Fruit fly (Drosophila melanogaster): ENCODE data around the gene Drsl1.

DNA sequence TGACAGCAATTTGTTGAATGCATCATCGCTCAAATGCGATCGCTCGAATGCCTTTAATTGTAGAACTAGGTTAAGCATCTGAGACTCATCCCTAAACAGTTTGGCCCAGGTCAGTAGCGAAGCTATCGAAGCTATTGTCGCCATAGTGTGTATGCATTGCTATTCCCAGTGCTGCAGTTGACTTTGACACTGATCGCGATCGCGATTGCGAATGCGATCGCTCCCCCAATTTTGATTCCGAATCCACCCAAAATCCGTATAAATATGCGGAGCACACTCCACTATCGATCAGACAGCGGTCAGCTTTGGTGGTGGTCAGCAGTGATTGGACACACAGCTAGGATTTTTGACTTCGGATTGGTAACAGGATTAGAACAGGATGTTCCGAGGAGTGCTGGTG is 5.8 kb downstream of the Drsl1 start, which contains the start of gene CG14961:
- TF ChIP-seq Snoo (tag; optimal IDR thresholded peaks at IDR 0.05) (no peak), CG15710 (tag; optimal IDR thresholded peaks at IDR 0.05) (no peak), EcR (GFP tag; optimal IDR thresholded peaks at IDR 0.05) (no peak), fd96Ca (GFP tag; IDR thresholded peaks at IDR 0.05) (no peak), CG8301 (tag; optimal IDR thresholded peaks at IDR 0.05) (no peak), rn (GFP tag; IDR thresholded peaks at IDR 0.05) (no peak), CG17806 (tag; optimal IDR thresholded peaks at IDR 0.05) (no peak), D1 (tag; optimal IDR thresholded peaks at IDR 0.05) (no peak)
